Worm (Caenorhabditis elegans) whole organism, dauer: Measurements from ENCODE around the gene F14D2.14.

Experiments used
- unc-62 ChIP-seq: sonication (generic microtip); optimal IDR thresholded peaks from 2 replicates; lab custom pipeline; 2017; ENCODE audit warnings: missing biosample characterization, missing genetic modification reagents, missing genetic modification characterization

The F14D2.14 gene

DNA sequence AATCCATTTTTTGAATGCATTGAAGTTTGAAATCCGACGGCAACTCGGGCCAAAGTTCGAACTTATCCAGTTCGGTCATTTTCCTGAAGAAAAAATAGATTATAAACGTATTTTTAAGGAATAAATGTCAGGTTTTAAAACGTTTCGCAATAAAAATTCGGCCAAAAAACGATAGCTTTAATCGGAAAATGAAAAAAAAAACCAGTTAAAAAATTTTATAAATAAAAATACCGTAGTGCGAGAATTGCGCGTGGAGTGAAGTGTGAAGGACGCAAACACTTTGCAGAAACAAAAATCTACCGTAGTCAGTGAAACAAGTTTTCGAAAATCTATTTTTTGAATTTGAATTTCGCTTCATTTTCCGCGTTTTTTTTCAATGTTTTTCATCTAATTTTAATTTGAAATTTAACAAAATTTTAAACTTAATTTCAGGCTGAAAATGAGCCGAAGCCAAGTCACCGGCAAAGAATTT is 2.1 kb upstream of the F14D2.14 start, which contains the start of gene F14D2.8:
Gene F14D2.8, minus strand, starts transcription at position 51 of the 472 bp plus-strand sequence.
- TF ChIP-seq unc-62: no peak

DNA sequence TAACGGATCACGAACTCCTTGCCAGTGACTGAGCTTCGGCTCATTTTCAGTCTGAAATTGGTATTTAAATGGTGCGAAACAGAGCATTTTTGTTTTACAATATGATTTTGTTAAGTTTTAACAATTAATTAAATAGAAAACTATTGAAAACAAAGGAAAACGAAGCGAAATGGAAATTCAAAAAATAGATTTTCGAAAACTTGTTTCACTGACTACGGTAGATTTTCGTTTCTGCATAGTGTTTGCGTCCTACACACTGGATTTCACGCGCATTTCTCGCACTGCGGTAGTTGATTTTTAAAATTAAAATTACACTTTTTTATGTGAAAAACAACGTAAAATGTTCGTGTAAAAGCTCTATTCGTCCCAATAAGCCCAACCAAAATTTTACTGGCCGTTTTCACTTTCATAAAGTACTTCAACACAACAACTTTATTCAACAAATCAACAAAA is 1.4 kb downstream of the F14D2.14 start, which contains the start of gene bath-30:
Gene bath-30, minus strand, starts transcription at position 51 of the 453 bp plus-strand sequence.
- no peak for TF ChIP-seq unc-62

- no peak for TF ChIP-seq unc-62
Observed at ce11 chrII:3344917-3345316, 2.9 kb downstream of the F14D2.14 start, which contains the start of gene bath-28. bath-28 (minus strand) TSS chrII:3344967.

ce11 chrII:3343714-3344113 is 4.1 kb downstream of the F14D2.14 start, which contains the start of gene F14D2.15:
F14D2.15 (minus strand) TSS chrII:3343814.
- TF ChIP-seq unc-62: no peak

DNA sequence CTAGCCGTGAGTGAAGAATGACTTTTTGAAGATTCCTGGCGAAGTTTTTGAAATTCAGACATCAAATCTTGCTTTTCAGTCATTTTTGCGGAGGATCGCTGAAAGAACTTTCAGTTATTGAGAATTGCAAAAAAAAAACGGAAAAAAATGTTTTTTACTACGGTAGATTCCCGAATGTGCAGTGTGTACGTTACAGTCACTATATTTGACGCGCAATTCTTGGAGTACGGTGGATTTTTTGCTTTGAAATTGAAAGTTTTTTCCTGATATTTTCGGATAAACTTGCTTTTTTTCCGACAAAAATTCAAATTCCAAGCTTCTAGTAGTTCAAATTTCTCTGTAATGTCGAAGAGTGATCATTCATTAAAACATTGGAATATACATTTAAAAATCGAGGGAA is 5.8 kb downstream of the F14D2.14 start, which contains the start of gene F14D2.11:
Gene F14D2.11, minus strand, starts transcription at position 101 of the 400 bp plus-strand sequence.
- TF ChIP-seq unc-62: no peak

ce11 chrII:3340818-3341217 is 7.0 kb downstream of the F14D2.14 start:
- no peak for TF ChIP-seq unc-62

ce11 chrII:3340251-3340650 is 7.5 kb downstream of the F14D2.14 start, which contains the start of gene F14D2.5:
F14D2.5 (plus strand) TSS chrII:3340551.
- no peak for TF ChIP-seq unc-62

ce11 chrII:3338556-3338955 is 9.2 kb downstream of the F14D2.14 start, which contains the start of gene F14D2.7:
F14D2.7 (minus strand) TSS chrII:3338656.
- no peak for TF ChIP-seq unc-62

- no peak for TF ChIP-seq unc-62
Observed at ce11 chrII:3337039-3337438, 10.8 kb downstream of the F14D2.14 start, which contains the start of gene F14D2.19. F14D2.19 (minus strand) TSS chrII:3337139.

- TF ChIP-seq unc-62: no peak
Observed at ce11 chrII:3332039-3332438, 15.8 kb downstream of the F14D2.14 start, which contains the start of gene irld-27. irld-27 (plus strand) TSS chrII:3332339.

- TF ChIP-seq unc-62: no peak
Observed at ce11 chrII:3327104-3327503, 20.7 kb downstream of the F14D2.14 start, which contains the start of gene Y46D2A.3. Y46D2A.3 (minus strand) TSS chrII:3327204.

DNA sequence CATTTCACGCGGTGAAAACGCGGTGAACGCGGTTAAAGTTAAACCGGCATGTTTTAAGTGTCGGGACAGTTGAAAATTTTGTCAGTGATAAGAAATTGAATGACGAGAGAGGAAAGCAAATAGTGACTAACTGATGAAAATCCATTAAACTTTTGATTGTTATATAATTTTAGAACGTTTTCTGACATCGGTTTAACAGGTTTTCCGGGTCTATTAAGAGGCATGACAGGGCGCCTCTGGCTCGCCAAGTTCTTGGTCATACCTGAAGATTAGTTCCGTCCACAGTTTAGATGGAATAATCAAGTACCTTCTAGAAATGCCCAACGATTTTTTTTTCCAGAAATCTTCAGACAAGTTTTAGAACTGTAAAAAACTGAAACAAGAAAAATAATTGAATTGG is 24.6 kb downstream of the F14D2.14 start, which contains the start of gene Y46D2A.2:
Gene Y46D2A.2, minus strand, starts transcription at position 101 of the 400 bp plus-strand sequence.
- TF ChIP-seq unc-62: no peak

DNA sequence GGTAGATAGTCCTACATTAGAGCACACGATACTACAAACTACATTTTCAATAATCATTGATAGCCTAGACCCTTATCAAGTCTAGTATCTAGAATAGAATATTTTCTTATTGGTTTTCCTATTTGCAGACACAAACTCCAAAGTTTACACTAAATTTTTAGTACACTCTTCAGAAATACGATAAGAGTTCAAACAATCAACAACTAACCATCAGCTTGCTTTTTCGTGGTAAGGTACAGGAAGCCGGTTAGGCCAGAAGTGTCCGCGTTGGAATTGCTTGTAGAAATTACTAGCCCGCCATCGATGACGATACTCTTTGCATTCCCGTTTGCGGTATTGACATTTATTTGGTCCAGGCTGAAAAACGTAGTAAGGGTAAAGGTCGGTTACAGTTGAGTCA is 25.5 kb downstream of the F14D2.14 start, which contains the start of gene Y46D2A.1:
Gene Y46D2A.1, plus strand, starts transcription at position 301 of the 400 bp plus-strand sequence.
- no peak for TF ChIP-seq unc-62

ce11 chrII:3318839-3319238 is 29.0 kb downstream of the F14D2.14 start:
- no peak for TF ChIP-seq unc-62

ce11 chrII:3313442-3313841 is 34.3 kb downstream of the F14D2.14 start, which contains the start of gene F39E9.6:
F39E9.6 (minus strand) TSS chrII:3313542.
- TF ChIP-seq unc-62: no peak

DNA sequence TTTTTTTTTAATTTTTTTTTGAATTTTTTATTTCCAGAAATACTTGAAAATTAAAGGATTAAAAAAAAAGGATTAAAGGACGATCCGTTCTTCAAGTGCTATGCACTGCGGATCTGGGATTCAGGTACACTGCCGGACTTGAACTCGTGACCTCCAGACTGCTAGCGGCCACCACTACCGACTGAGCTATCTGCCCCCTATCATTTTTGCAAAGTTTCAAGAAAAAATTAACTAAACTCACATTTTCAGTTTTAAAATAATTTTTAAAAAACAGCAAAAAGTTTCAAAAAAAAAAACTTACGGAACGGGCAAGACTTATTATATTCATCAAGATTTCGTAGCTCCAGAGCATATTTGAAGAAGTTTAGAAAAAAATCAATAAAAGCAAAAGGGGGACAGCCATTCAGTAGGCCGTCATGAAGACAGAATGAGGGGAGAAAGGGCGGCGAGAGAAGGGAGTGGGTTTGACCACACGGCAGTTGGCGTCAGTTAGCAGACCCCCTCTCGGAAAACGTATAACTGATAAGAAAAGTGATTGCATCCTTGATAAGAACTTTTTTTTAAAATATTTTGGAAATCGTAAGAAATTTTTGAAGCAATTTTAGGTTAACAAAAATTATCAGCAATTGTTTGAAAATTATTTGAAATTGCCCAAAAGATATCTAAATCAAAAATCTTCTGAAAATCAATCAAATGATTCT is 36.7 kb downstream of the F14D2.14 start:
- no peak for TF ChIP-seq unc-62

ce11 chrII:3303582-3303981 is 44.2 kb downstream of the F14D2.14 start:
- TF ChIP-seq unc-62: no peak
